Worm (Caenorhabditis elegans): ENCODE measurements around the gene Y42H9AR.1.

DNA sequence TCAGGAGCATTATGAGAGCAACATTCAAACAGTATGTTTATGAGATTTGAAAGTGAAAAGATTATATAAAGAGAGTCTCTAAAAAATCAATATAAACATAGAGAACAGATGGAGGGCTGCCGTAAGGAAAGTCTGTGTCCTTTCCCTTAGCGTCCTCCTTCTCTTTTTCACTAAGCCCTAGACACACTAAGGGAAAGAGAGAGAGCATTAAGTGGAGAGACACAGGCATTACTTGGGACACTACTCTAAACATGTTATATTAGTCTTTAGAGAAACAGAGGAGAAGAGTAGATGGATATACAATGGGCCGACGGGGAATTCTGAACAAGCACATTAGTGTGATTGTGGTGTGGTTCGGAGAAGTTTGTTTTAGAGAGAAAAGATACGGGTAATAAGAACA, 16.8 kb upstream of the Y42H9AR.1 start:
- no peak for TF ChIP-seq F55B11.4 (tag; optimal IDR thresholded peaks at IDR 0.05; ENCODE audit: borderline replicate concordance, insufficient read depth)
- TF ChIP-seq ama-1 (optimal IDR thresholded peaks at IDR 0.05), result no peak
- no peak for TF ChIP-seq ama-1 (GFP tag; optimal IDR thresholded peaks at IDR 0.05)
- TF ChIP-seq mel-28 (tag; optimal IDR thresholded peaks at IDR 0.05; ENCODE audit: borderline replicate concordance), result no peak
- no peak for TF ChIP-seq die-1 (tag; optimal IDR thresholded peaks at IDR 0.05)
- no peak for TF ChIP-seq hmg-20 (GFP tag; IDR thresholded peaks at IDR 0.05)
